Worm (Caenorhabditis elegans): Measurements from ENCODE around the gene C16C8.9.

C16C8.9 gene

ce11 chrII:3438280-3438679 is 24.7 kb downstream of the C16C8.9 start:
- TF ChIP-seq ztf-1 (GFP tag; conservative IDR thresholded peaks at IDR 0.05): no peak
- TF ChIP-seq blmp-1 (tag; optimal IDR thresholded peaks at IDR 0.05; ENCODE audit: insufficient read depth): peak; percentile 39

ce11 chrII:3437393-3437792 is 25.6 kb downstream of the C16C8.9 start:
- no peak for TF ChIP-seq sma-3 (GFP tag; optimal IDR thresholded peaks at IDR 0.05)
- no peak for TF ChIP-seq lin-11 (tag; optimal IDR thresholded peaks at IDR 0.05)
- no peak for TF ChIP-seq skn-1 (tag; optimal IDR thresholded peaks at IDR 0.05)
- TF ChIP-seq nhr-23 (tag; optimal IDR thresholded peaks at IDR 0.05): no peak
- TF ChIP-seq alr-1 (tag; optimal IDR thresholded peaks at IDR 0.05): no peak
- TF ChIP-seq nhr-129 (tag; optimal IDR thresholded peaks at IDR 0.05): no peak
- no peak for TF ChIP-seq ztf-11 (tag; optimal IDR thresholded peaks at IDR 0.05)

ce11 chrII:3436412-3436811 is 26.6 kb downstream of the C16C8.9 start, which contains the start of gene skpo-2:
Gene skpo-2 (minus strand): TSS chrII:3436512.
- TF ChIP-seq mdl-1 (tag; optimal IDR thresholded peaks at IDR 0.05) (no peak), nhr-237 (tag; optimal IDR thresholded peaks at IDR 0.05) (no peak), lin-39 (tag; optimal IDR thresholded peaks at IDR 0.05) (no peak), fos-1 (tag; optimal IDR thresholded peaks at IDR 0.05) (no peak), snpc-4 (tag; optimal IDR thresholded peaks at IDR 0.05) (no peak), unc-62 (GFP tag; optimal IDR thresholded peaks at IDR 0.05) (no peak), ceh-16 (tag; optimal IDR thresholded peaks at IDR 0.05) (no peak), egl-27 (tag; optimal IDR thresholded peaks at IDR 0.05) (no peak), nhr-77 (tag; optimal IDR thresholded peaks at IDR 0.05) (no peak), blmp-1 (tag; optimal IDR thresholded peaks at IDR 0.05; ENCODE audit: insufficient read depth) (no peak), gmeb-1 (tag; optimal IDR thresholded peaks at IDR 0.05) (no peak), nhr-6 (tag; optimal IDR thresholded peaks at IDR 0.05) (no peak), crh-2 (tag; optimal IDR thresholded peaks at IDR 0.05) (no peak), mab-5 (tag; optimal IDR thresholded peaks at IDR 0.05) (no peak), Y55F3AM.14 (GFP tag; optimal IDR thresholded peaks at IDR 0.05) (no peak), lsy-2 (tag; optimal IDR thresholded peaks at IDR 0.05) (no peak), nhr-12 (tag; optimal IDR thresholded peaks at IDR 0.05) (no peak), nhr-11 (tag; optimal IDR thresholded peaks at IDR 0.05) (no peak)

- no peak for TF ChIP-seq elt-3 (tag; optimal IDR thresholded peaks at IDR 0.05)
- peak; percentile 26 for TF ChIP-seq nhr-25 (tag; optimal IDR thresholded peaks at IDR 0.05)
- no peak for TF ChIP-seq ztf-11 (tag; optimal IDR thresholded peaks at IDR 0.05)
- peak; percentile 67 for TF ChIP-seq snpc-4 (tag; optimal IDR thresholded peaks at IDR 0.05)
- no peak for TF ChIP-seq unc-55 (GFP tag; optimal IDR thresholded peaks at IDR 0.05)
- TF ChIP-seq alr-1 (tag; optimal IDR thresholded peaks at IDR 0.05): no peak
- no peak for TF ChIP-seq Y55F3AM.14 (GFP tag; optimal IDR thresholded peaks at IDR 0.05)
Measured at ce11 chrII:3434893-3435503, 28.0 kb downstream of the C16C8.9 start.

- TF ChIP-seq nhr-11 (tag; optimal IDR thresholded peaks at IDR 0.05) (no peak), unc-55 (GFP tag; optimal IDR thresholded peaks at IDR 0.05) (peak; percentile 27)
Measured at ce11 chrII:3429400-3429799, 33.6 kb downstream of the C16C8.9 start, which contains the start of gene C16C8.18. Gene C16C8.18 (plus strand): TSS chrII:3429700.

ce11 chrII:3428158-3428704 is 34.8 kb downstream of the C16C8.9 start:
- TF ChIP-seq lsy-2 (tag; optimal IDR thresholded peaks at IDR 0.05): peak in 1 of 2 experiments; percentile 49
- TF ChIP-seq sem-4 (tag; optimal IDR thresholded peaks at IDR 0.05): no peak
- TF ChIP-seq lin-39 (tag; optimal IDR thresholded peaks at IDR 0.05): no peak
- TF ChIP-seq aly-2 (tag; optimal IDR thresholded peaks at IDR 0.05): no peak
- TF ChIP-seq sma-3 (GFP tag; optimal IDR thresholded peaks at IDR 0.05): no peak
- TF ChIP-seq snpc-4 (tag; optimal IDR thresholded peaks at IDR 0.05): peak; percentile 12
- TF ChIP-seq unc-55 (GFP tag; optimal IDR thresholded peaks at IDR 0.05): peak; percentile 73
- peak; percentile 56 for TF ChIP-seq C34F6.9 (tag; optimal IDR thresholded peaks at IDR 0.05)
- no peak for TF ChIP-seq nhr-12 (tag; optimal IDR thresholded peaks at IDR 0.05)
- peak; percentile 66 for TF ChIP-seq lin-11 (tag; optimal IDR thresholded peaks at IDR 0.05)
- TF ChIP-seq zag-1 (tag; optimal IDR thresholded peaks at IDR 0.05): peak; percentile 9
- no peak for TF ChIP-seq Y55F3AM.14 (GFP tag; optimal IDR thresholded peaks at IDR 0.05)
- TF ChIP-seq peb-1 (tag; optimal IDR thresholded peaks at IDR 0.05): no peak
- peak; percentile 22 for TF ChIP-seq nhr-129 (tag; optimal IDR thresholded peaks at IDR 0.05)
- peak; percentile 1 for TF ChIP-seq F13H6.1 (tag; optimal IDR thresholded peaks at IDR 0.05)
- peak; percentile 17 for TF ChIP-seq lin-13 (GFP tag; optimal IDR thresholded peaks at IDR 0.05)
- TF ChIP-seq crh-2 (tag; optimal IDR thresholded peaks at IDR 0.05): peak; percentile 0
- TF ChIP-seq unc-62 (GFP tag; optimal IDR thresholded peaks at IDR 0.05): no peak
- no peak for TF ChIP-seq ztf-11 (tag; optimal IDR thresholded peaks at IDR 0.05)
- peak in 1 of 2 experiments; percentile 51 for TF ChIP-seq mdl-1 (tag; optimal IDR thresholded peaks at IDR 0.05)
